Worm (Caenorhabditis elegans): Measurements from ENCODE around the gene Y57G11C.1130.

The Y57G11C.1130 gene

ce11 chrIV:14790579-14790978 is 8.3 kb downstream of the Y57G11C.1130 start:
- TF ChIP-seq tlp-1 (tag; optimal IDR thresholded peaks at IDR 0.05), result no peak
- peak; percentile 55 for TF ChIP-seq nhr-85 (tag)
- TF ChIP-seq aly-2 (tag; optimal IDR thresholded peaks at IDR 0.05), result peak; percentile 5

- TF ChIP-seq ztf-4 (tag; optimal IDR thresholded peaks at IDR 0.05) (peak; percentile 12), efl-3 (GFP tag; optimal IDR thresholded peaks at IDR 0.05) (no peak)
Observed at ce11 chrIV:14792602-14793232, 10.4 kb downstream of the Y57G11C.1130 start, which contains the start of gene gdi-1. Gene gdi-1 (minus strand): TSS chrIV:14792887.

ce11 chrIV:14793900-14794624 is 11.8 kb downstream of the Y57G11C.1130 start:
- TF ChIP-seq ces-1 (GFP tag; optimal IDR thresholded peaks at IDR 0.05) (no peak), sox-4 (tag; optimal IDR thresholded peaks at IDR 0.05) (no peak), aha-1 (tag; optimal IDR thresholded peaks at IDR 0.05) (no peak), fkh-4 (tag; optimal IDR thresholded peaks at IDR 0.05; ENCODE audit: borderline replicate concordance) (no peak), sptf-1 (tag; optimal IDR thresholded peaks at IDR 0.05) (no peak), nhr-85 (tag) (peak; percentile 10), dpl-1 (GFP tag; optimal IDR thresholded peaks at IDR 0.05) (peak in 1 of 3 experiments; percentile 32), skn-1 (tag; optimal IDR thresholded peaks at IDR 0.05) (peak; percentile 37), vab-15 (tag; optimal IDR thresholded peaks at IDR 0.05) (no peak), ztf-4 (tag; optimal IDR thresholded peaks at IDR 0.05) (peak; percentile 37), isw-1 (GFP tag; IDR thresholded peaks at IDR 0.05) (no peak), nhr-77 (tag; optimal IDR thresholded peaks at IDR 0.05) (no peak), C16A3.4 (tag; optimal IDR thresholded peaks at IDR 0.05) (peak; percentile 53), mef-2 (tag; optimal IDR thresholded peaks at IDR 0.05) (no peak), hpl-2 (GFP tag; optimal IDR thresholded peaks at IDR 0.05) (no peak), tbx-2 (tag; optimal IDR thresholded peaks at IDR 0.05) (peak; percentile 56), lin-13 (GFP tag; optimal IDR thresholded peaks at IDR 0.05) (peak; percentile 51), nhr-12 (tag; optimal IDR thresholded peaks at IDR 0.05) (no peak), blmp-1 (tag; optimal IDR thresholded peaks at IDR 0.05) (peak; percentile 100), nhr-11 (tag; optimal IDR thresholded peaks at IDR 0.05) (no peak), fkh-8 (tag; optimal IDR thresholded peaks at IDR 0.05) (peak; percentile 69), F16B12.6 (tag; optimal IDR thresholded peaks at IDR 0.05) (no peak), lin-15B (tag; optimal IDR thresholded peaks at IDR 0.05) (no peak), unc-62 (GFP tag; optimal IDR thresholded peaks at IDR 0.05) (no peak), snu-23 (GFP tag; optimal IDR thresholded peaks at IDR 0.05) (peak; percentile 47), snpc-4 (tag; optimal IDR thresholded peaks at IDR 0.05) (no peak), irx-1 (tag; optimal IDR thresholded peaks at IDR 0.05) (no peak), fos-1 (tag; optimal IDR thresholded peaks at IDR 0.05) (no peak), unc-30 (tag; optimal IDR thresholded peaks at IDR 0.05) (no peak), ceh-63 (GFP tag; optimal IDR thresholded peaks at IDR 0.05) (no peak), lsy-2 (tag; optimal IDR thresholded peaks at IDR 0.05) (peak; percentile 33 to 46), hlh-17 (GFP tag; optimal IDR thresholded peaks at IDR 0.05; ENCODE audit: borderline replicate concordance) (no peak), mep-1 (tag; optimal IDR thresholded peaks at IDR 0.05) (peak; percentile 65), elt-2 (tag; optimal IDR thresholded peaks at IDR 0.05) (no peak), dsc-1 (tag; optimal IDR thresholded peaks at IDR 0.05) (peak; percentile 7), nhr-90 (tag; optimal IDR thresholded peaks at IDR 0.05; ENCODE audit: poor library complexity) (peak; percentile 23), lin-39 (tag; optimal IDR thresholded peaks at IDR 0.05) (no peak), sup-37 (GFP tag; optimal IDR thresholded peaks at IDR 0.05) (no peak), nhr-71 (tag; optimal IDR thresholded peaks at IDR 0.05) (peak; percentile 62), zip-4 (GFP tag; optimal IDR thresholded peaks at IDR 0.05) (no peak), nhr-28 (tag; optimal IDR thresholded peaks at IDR 0.05) (no peak), zag-1 (tag; optimal IDR thresholded peaks at IDR 0.05) (no peak), mab-9 (GFP tag; IDR thresholded peaks at IDR 0.05) (no peak), efl-1 (optimal IDR thresholded peaks at IDR 0.05) (peak; percentile 48 to 57), efl-1 (GFP tag; optimal IDR thresholded peaks at IDR 0.05 in 1 of 2) (peak in 1 of 2 experiments; percentile 81)
